Fruit fly (Drosophila melanogaster): ENCODE data around the gene Septin4.

The Septin4 gene

DNA sequence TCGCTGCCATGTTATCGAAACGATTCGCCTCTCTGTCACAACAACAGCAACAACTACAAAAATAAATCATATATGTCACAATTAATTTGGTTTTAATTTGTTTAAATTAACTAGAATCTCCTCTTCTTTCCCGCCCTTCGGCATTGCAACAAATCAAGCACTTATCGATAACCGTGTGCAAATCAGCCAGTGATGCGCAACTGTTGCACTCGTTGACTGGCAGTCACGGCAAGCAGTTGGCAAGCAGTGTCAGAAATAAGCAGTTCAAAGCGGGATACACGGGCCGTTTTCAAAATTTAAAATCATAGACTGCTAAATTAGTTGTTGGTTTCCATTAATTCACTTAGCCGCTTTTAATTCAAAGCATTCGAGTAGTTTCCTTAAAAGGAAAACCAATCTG lies 11.2 kb downstream of the Septin4 start, which contains the start of gene Axs (continued):
- TF ChIP-seq amos (GFP tag; IDR thresholded peaks at IDR 0.05; ENCODE audit: partially characterized antibody), result peak; percentile 77
- TF ChIP-seq CG11695 (GFP tag; IDR thresholded peaks at IDR 0.05), result no peak
- peak; percentile 85 for TF ChIP-seq CG2116 (GFP tag; optimal IDR thresholded peaks at IDR 0.05)
- peak; percentile 87 for TF ChIP-seq Sry-β (GFP tag; optimal IDR thresholded peaks at IDR 0.05)
- TF ChIP-seq lab (GFP tag; optimal IDR thresholded peaks at IDR 0.05), result no peak
- TF ChIP-seq ap (GFP tag; IDR thresholded peaks at IDR 0.05), result no peak
- TF ChIP-seq Vsx1 (GFP tag; optimal IDR thresholded peaks at IDR 0.05), result no peak
- no peak for TF ChIP-seq Usf (GFP tag; optimal IDR thresholded peaks at IDR 0.05)
- no peak for TF ChIP-seq CG31441 (GFP tag; IDR thresholded peaks at IDR 0.05)
- TF ChIP-seq TFAM (GFP tag; optimal IDR thresholded peaks at IDR 0.05), result no peak
- no peak for TF ChIP-seq CG17361 (GFP tag; IDR thresholded peaks at IDR 0.05)
- no peak for TF ChIP-seq crc (GFP tag; optimal IDR thresholded peaks at IDR 0.05)
- TF ChIP-seq Fer3 (tag; optimal IDR thresholded peaks at IDR 0.05), result no peak
- peak; percentile 66; the same call in 2 of the 3 replicates for TF ChIP-seq zen2 (GFP tag; IDR thresholded peaks at IDR 0.05; ENCODE audit: partially characterized antibody)
- no peak for TF ChIP-seq br (optimal IDR thresholded peaks at IDR 0.05)
- TF ChIP-seq CG15601 (tag; optimal IDR thresholded peaks at IDR 0.05), result peak; percentile 32
- 0 out of 2 replicates have a peak, but pooled peaks have one; percentile 34 for TF ChIP-seq rib (GFP tag; IDR thresholded peaks at IDR 0.05)
- TF ChIP-seq Kr (GFP tag; optimal IDR thresholded peaks at IDR 0.05), result no peak
- no peak for TF ChIP-seq ssp (GFP tag; IDR thresholded peaks at IDR 0.05)
- peak; percentile 47 for TF ChIP-seq ewg (GFP tag; optimal IDR thresholded peaks at IDR 0.05)
- peak; percentile 67 for TF ChIP-seq inv (GFP tag; IDR thresholded peaks at IDR 0.05; ENCODE audit: partially characterized antibody)
- TF ChIP-seq CG32767 (GFP tag; IDR thresholded peaks at IDR 0.05), result no peak
- TF ChIP-seq Neu2 (GFP tag; optimal IDR thresholded peaks at IDR 0.05; ENCODE audit: borderline replicate concordance), result no peak
- TF ChIP-seq lmd (GFP tag; IDR thresholded peaks at IDR 0.05), result no peak
- TF ChIP-seq Ptx1 (GFP tag; IDR thresholded peaks at IDR 0.05), result no peak
- TF ChIP-seq ham (GFP tag; IDR thresholded peaks at IDR 0.05), result no peak
- no peak for TF ChIP-seq CG32772 (GFP tag; IDR thresholded peaks at IDR 0.05)
- no peak for TF ChIP-seq CG10147 (GFP tag; optimal IDR thresholded peaks at IDR 0.05)
- no peak for TF ChIP-seq CG15269 (tag; optimal IDR thresholded peaks at IDR 0.05)
- no peak for TF ChIP-seq CG3838 (GFP tag; optimal IDR thresholded peaks at IDR 0.05)
- no peak for TF ChIP-seq Jarid2 (GFP tag; optimal IDR thresholded peaks at IDR 0.05)
- peak; percentile 4 for TF ChIP-seq CG18011 (GFP tag; optimal IDR thresholded peaks at IDR 0.05)
- no peak for TF ChIP-seq CG12299 (tag; optimal IDR thresholded peaks at IDR 0.05)
- TF ChIP-seq jumu (GFP tag; optimal IDR thresholded peaks at IDR 0.05), result peak; percentile 16
- no peak for TF ChIP-seq CG11398 (GFP tag; optimal IDR thresholded peaks at IDR 0.05)
- no peak for TF ChIP-seq H2.0 (GFP tag; IDR thresholded peaks at IDR 0.05)
- TF ChIP-seq corto (GFP tag; optimal IDR thresholded peaks at IDR 0.05), result no peak
- TF ChIP-seq Awh (GFP tag; IDR thresholded peaks at IDR 0.05), result no peak
- peak in 1 of 2 experiments; percentile 37 for TF ChIP-seq tll (GFP tag; optimal IDR thresholded peaks at IDR 0.05)
- TF ChIP-seq her (GFP tag; optimal IDR thresholded peaks at IDR 0.05), result no peak
- TF ChIP-seq croc (GFP tag; conservative IDR thresholded peaks at IDR 0.05), result no peak
- no peak for TF ChIP-seq CG7745 (tag; optimal IDR thresholded peaks at IDR 0.05)
- no peak for TF ChIP-seq CG1529 (GFP tag; optimal IDR thresholded peaks at IDR 0.05)
- no peak for TF ChIP-seq CG1602 (GFP tag; optimal IDR thresholded peaks at IDR 0.05)
- TF ChIP-seq jing (GFP tag; optimal IDR thresholded peaks at IDR 0.05), result no peak
- TF ChIP-seq CG6654 (GFP tag; optimal IDR thresholded peaks at IDR 0.05), result no peak
- TF ChIP-seq CTCF (GFP tag; optimal IDR thresholded peaks at IDR 0.05), result peak; percentile 21
- no peak for TF ChIP-seq Oaz (GFP tag; IDR thresholded peaks at IDR 0.05)
- no peak for TF ChIP-seq h (optimal IDR thresholded peaks at IDR 0.05)
- TF ChIP-seq CG1647 (GFP tag; optimal IDR thresholded peaks at IDR 0.05), result no peak
- TF ChIP-seq CG6272 (GFP tag; IDR thresholded peaks at IDR 0.05), result no peak
- TF ChIP-seq CG30403 (GFP tag; optimal IDR thresholded peaks at IDR 0.05), result peak; percentile 25
- no peak for TF ChIP-seq Hr39 (optimal IDR thresholded peaks at IDR 0.05)

Measured in whole organism, embryonic.